Fruit fly (Drosophila melanogaster) whole organism, wandering third instar larva: ENCODE data around the gene CG13026.

ENCODE experiments used
- Abd-B ChIP-seq: fragments of >200 bp; optimal IDR thresholded peaks from 2 replicates; lab custom pipeline; 2017; ENCODE audit warnings: missing biosample characterization, missing genetic modification characterization
- CG32264 ChIP-seq: fragments of 200-800 bp; sonication (Bioruptor generic); optimal IDR thresholded peaks from 2 replicates; lab custom pipeline; 2016; ENCODE audit warnings: missing biosample characterization, missing genetic modification characterization
- CG9705 ChIP-seq: fragments of 200-800 bp; sonication (Bioruptor generic); optimal IDR thresholded peaks from 2 replicates; lab custom pipeline; 2018; ENCODE audit warnings: missing biosample characterization, mild to moderate bottlenecking, missing genetic modification characterization
- CrebA ChIP-seq: fragments of 200-800 bp; sonication (Bioruptor generic); optimal IDR thresholded peaks from 2 replicates; lab custom pipeline; 2016; ENCODE audit warnings: missing biosample characterization, mild to moderate bottlenecking, missing genetic modification characterization, borderline replicate concordance
- Dfd ChIP-seq: fragments of >200 bp; optimal IDR thresholded peaks from 2 replicates; lab custom pipeline; 2017; ENCODE audit warnings: missing biosample characterization, missing genetic modification characterization
- Dif ChIP-seq: fragments of 200-275, 200-300 bp; sonication (Bioruptor generic); optimal IDR thresholded peaks from 2 replicates; lab custom pipeline; 2018; ENCODE audit warnings: missing biosample characterization, missing genetic modification characterization; ENCODE audit not compliant: partially characterized antibody
- GATAd ChIP-seq: sonication (Bioruptor generic); optimal IDR thresholded peaks from 2 replicates; lab custom pipeline; 2016; ENCODE audit warnings: missing biosample characterization, missing genetic modification characterization
- HLH106 ChIP-seq: fragments of 200-800 bp; optimal IDR thresholded peaks from 3 replicates; lab custom pipeline; 2019; ENCODE audit warnings: missing biosample characterization, mild to moderate bottlenecking, missing genetic modification characterization, moderate library complexity
- Hnf4 ChIP-seq: fragments of 200-800 bp; sonication (Bioruptor generic); optimal IDR thresholded peaks from 2 replicates; lab custom pipeline; 2016; ENCODE audit warnings: missing biosample characterization, mild to moderate bottlenecking, missing genetic modification characterization
- Hr78 ChIP-seq: fragments of >200 bp; optimal IDR thresholded peaks from 2 replicates; lab custom pipeline; 2017; ENCODE audit warnings: missing biosample characterization, missing genetic modification characterization
- Mio ChIP-seq: sonication (Bioruptor generic); optimal IDR thresholded peaks from 2 replicates; lab custom pipeline; 2016; ENCODE audit warnings: missing biosample characterization, missing genetic modification characterization
- Myc ChIP-seq: fragments of >200 bp; optimal IDR thresholded peaks from 2 replicates; lab custom pipeline; 2017
- OdsH ChIP-seq: fragments of 200-800 bp; sonication (Bioruptor generic); optimal IDR thresholded peaks from 2 replicates; lab custom pipeline; 2016; ENCODE audit warnings: missing biosample characterization, mild to moderate bottlenecking, missing genetic modification characterization
- Rel ChIP-seq, 2 experiments: fragments of 200-800 bp; sonication (Bioruptor generic) in 1 of 2; optimal IDR thresholded peaks; 2 replicates in 1 of 2; 3 replicates in 1 of 2; lab custom pipeline; 2016 to 2019; ENCODE audit warnings: mild to moderate bottlenecking in 2 of 2, missing biosample characterization in 2 of 2, missing genetic modification characterization in 2 of 2, moderate library complexity in 1 of 2
- Sp1 ChIP-seq: fragments of 200-800 bp; sonication (Bioruptor generic); optimal IDR thresholded peaks from 3 replicates; lab custom pipeline; 2019; ENCODE audit warnings: missing biosample characterization, mild to moderate bottlenecking, missing genetic modification characterization, moderate library complexity
- Vsx2 ChIP-seq: fragments of 200-300, 225-300 bp; sonication (Bioruptor generic); optimal IDR thresholded peaks from 2 replicates; lab custom pipeline; 2018; ENCODE audit warnings: missing biosample characterization, missing genetic modification characterization; ENCODE audit not compliant: partially characterized antibody
- br ChIP-seq: fragments of 200-800 bp; sonication (Bioruptor generic); optimal IDR thresholded peaks from 2 replicates; lab custom pipeline; 2016; ENCODE audit warnings: missing biosample characterization, missing genetic modification characterization
- brk ChIP-seq: fragments of 200-800 bp; sonication (Bioruptor generic); optimal IDR thresholded peaks from 2 replicates; lab custom pipeline; 2016; ENCODE audit warnings: missing biosample characterization, mild to moderate bottlenecking, missing genetic modification characterization
- dl ChIP-seq, 2 experiments: fragments of 175-275, 200-275 bp in 1 of 2; fragments of 200-275 bp in 1 of 2; sonication (Bioruptor generic); optimal IDR thresholded peaks; lab custom pipeline; 2018; ENCODE audit warnings: mild to moderate bottlenecking in 2 of 2, missing biosample characterization in 2 of 2, missing genetic modification characterization in 2 of 2, moderate library complexity in 2 of 2; ENCODE audit not compliant: partially characterized antibody in 2 of 2, insufficient read depth in 1 of 2
- dmrt93B ChIP-seq: fragments of 200-800 bp; sonication (Bioruptor generic); optimal IDR thresholded peaks from 2 replicates; lab custom pipeline; 2018; ENCODE audit warnings: missing biosample characterization, mild to moderate bottlenecking, missing genetic modification characterization
- dsf ChIP-seq: sonication (Bioruptor generic); optimal IDR thresholded peaks from 2 replicates; lab custom pipeline; 2016; ENCODE audit warnings: missing biosample characterization, missing genetic modification characterization, borderline replicate concordance
- ey ChIP-seq: fragments of 200-800 bp; sonication (Bioruptor generic); optimal IDR thresholded peaks from 2 replicates; lab custom pipeline; 2016; ENCODE audit warnings: missing biosample characterization, missing genetic modification characterization
- h ChIP-seq: fragments of 200-800 bp; sonication (Bioruptor generic); optimal IDR thresholded peaks from 3 replicates; lab custom pipeline; 2016; ENCODE audit warnings: missing biosample characterization, mild to moderate bottlenecking, missing genetic modification characterization
- lola ChIP-seq: fragments of >200 bp; optimal IDR thresholded peaks from 2 replicates; lab custom pipeline; 2017; ENCODE audit warnings: missing biosample characterization, missing genetic modification characterization
- pan ChIP-seq: fragments of >200 bp; optimal IDR thresholded peaks from 2 replicates; lab custom pipeline; 2017
- psq ChIP-seq: fragments of 200-800 bp; sonication (Bioruptor generic); optimal IDR thresholded peaks from 3 replicates; lab custom pipeline; 2017; ENCODE audit warnings: missing biosample characterization, mild to moderate bottlenecking, missing genetic modification characterization, moderate library complexity
- rgr ChIP-seq: fragments of 200-800 bp; sonication (Bioruptor generic); optimal IDR thresholded peaks from 3 replicates; lab custom pipeline; 2016; ENCODE audit warnings: missing biosample characterization, mild to moderate bottlenecking, missing genetic modification characterization
- sv ChIP-seq: fragments of 200-800 bp; sonication (Bioruptor generic); optimal IDR thresholded peaks from 3 replicates; lab custom pipeline; 2016; ENCODE audit warnings: missing biosample characterization, missing genetic modification characterization
- usp ChIP-seq: fragments of >200 bp; optimal IDR thresholded peaks from 2 replicates; lab custom pipeline; 2017; ENCODE audit warnings: missing biosample characterization, missing genetic modification characterization

The CG13026 gene

dm6 chr3L:16743906-16744704, 18.1 kb upstream of the CG13026 start:
- TF ChIP-seq Dif (GFP tag; lab: Kevin White, UChicago): no peak
- TF ChIP-seq Vsx2 (GFP tag; lab: Kevin White, UChicago): no peak
- TF ChIP-seq usp (GFP tag; lab: Kevin White, UChicago): no peak
- no peak for TF ChIP-seq Abd-B (GFP tag; lab: Kevin White, UChicago)
- TF ChIP-seq CG9705 (GFP tag; lab: Kevin White, UChicago): no peak
- no peak for TF ChIP-seq CrebA (GFP tag; lab: Kevin White, UChicago)

- TF ChIP-seq Abd-B (GFP tag; lab: Kevin White, UChicago) (no peak), Myc (lab: Kevin White, UChicago) (peak; percentile 57), Vsx2 (GFP tag; lab: Kevin White, UChicago) (no peak)
Measured at dm6 chr3L:16741660-16742059, 15.7 kb upstream of the CG13026 start.

dm6 chr3L:16733246-16733645, 7.3 kb upstream of the CG13026 start, which contains the start of gene CG9701:
Gene CG9701, plus strand, starts transcription at chr3L:16733546.
- TF ChIP-seq pan: no peak
- TF ChIP-seq usp (GFP tag; lab: Kevin White, UChicago): no peak
- no peak for TF ChIP-seq sv (GFP tag; lab: Kevin White, UChicago)
- no peak for TF ChIP-seq OdsH (GFP tag; lab: Kevin White, UChicago)
- TF ChIP-seq Sp1 (GFP tag; lab: Kevin White, UChicago): no peak
- TF ChIP-seq lola (GFP tag; lab: Kevin White, UChicago): no peak
- no peak for TF ChIP-seq Hr78 (GFP tag; lab: Kevin White, UChicago)
- TF ChIP-seq dmrt93B: no peak
- TF ChIP-seq CrebA (GFP tag; lab: Kevin White, UChicago): no peak
- no peak for TF ChIP-seq Vsx2 (GFP tag; lab: Kevin White, UChicago)
- TF ChIP-seq brk: no peak
- TF ChIP-seq CG32264 (GFP tag; lab: Kevin White, UChicago): no peak
- TF ChIP-seq ey (GFP tag; lab: Kevin White, UChicago): no peak
- TF ChIP-seq Hnf4 (GFP tag; lab: Kevin White, UChicago): no peak
- no peak for TF ChIP-seq dl (GFP tag; optimal IDR thresholded peaks at IDR 0.05; lab: Kevin White, UChicago; ENCODE audit: insufficient read depth in 1 of 2, partially characterized antibody in 2 of 2)
- TF ChIP-seq br (GFP tag; lab: Kevin White, UChicago): no peak
- no peak for TF ChIP-seq CG9705 (GFP tag; lab: Kevin White, UChicago)
- no peak for TF ChIP-seq GATAd (GFP tag; lab: Kevin White, UChicago)
- TF ChIP-seq Dfd (GFP tag; lab: Kevin White, UChicago): no peak

DNA sequence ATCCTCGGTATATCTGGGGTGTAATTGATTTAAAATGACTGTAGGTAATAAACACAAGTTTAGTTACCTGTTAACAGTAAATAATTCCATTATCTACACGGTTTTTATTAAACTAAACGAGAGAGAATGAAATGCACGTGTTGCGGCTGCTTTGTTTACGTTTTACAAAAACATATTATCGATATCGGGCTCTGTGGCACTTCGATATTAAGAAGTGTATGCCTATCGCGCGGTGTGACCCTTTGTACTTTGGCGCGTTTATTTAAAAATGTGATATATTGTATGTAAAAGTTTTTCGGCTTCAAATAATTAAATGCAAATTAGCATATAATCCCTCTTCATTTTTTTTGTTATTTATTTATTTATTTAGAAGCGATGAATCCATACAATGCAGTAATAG, 4.7 kb upstream of the CG13026 start, which contains the start of gene Dbp73D:
Dbp73D (minus strand) TSS at position 174 of the 400 bp plus-strand sequence.
- TF ChIP-seq CG9705 (GFP tag; lab: Kevin White, UChicago) (no peak), h (GFP tag; lab: Kevin White, UChicago) (no peak), dl (GFP tag; optimal IDR thresholded peaks at IDR 0.05; lab: Kevin White, UChicago; ENCODE audit: insufficient read depth in 1 of 2, partially characterized antibody in 2 of 2) (peak; percentile 12 to 73), Myc (lab: Kevin White, UChicago) (no peak), CrebA (GFP tag; lab: Kevin White, UChicago) (no peak), brk (no peak), rgr (GFP tag; lab: Kevin White, UChicago) (no peak), Dif (GFP tag; lab: Kevin White, UChicago) (peak; percentile 96), CG32264 (GFP tag; lab: Kevin White, UChicago) (no peak), OdsH (GFP tag; lab: Kevin White, UChicago) (no peak), Mio (no peak), HLH106 (no peak), Vsx2 (GFP tag; lab: Kevin White, UChicago) (peak; percentile 99), pan (no peak), Hr78 (GFP tag; lab: Kevin White, UChicago) (no peak), sv (GFP tag; lab: Kevin White, UChicago) (no peak)

- TF ChIP-seq ey (GFP tag; lab: Kevin White, UChicago) (no peak), OdsH (GFP tag; lab: Kevin White, UChicago) (no peak), psq (GFP tag; lab: Kevin White, UChicago) (no peak), dsf (no peak), Vsx2 (GFP tag; lab: Kevin White, UChicago) (no peak), dmrt93B (no peak), Hr78 (GFP tag; lab: Kevin White, UChicago) (no peak), Hnf4 (GFP tag; lab: Kevin White, UChicago) (no peak), Rel (GFP tag; optimal IDR thresholded peaks at IDR 0.05; lab: Kevin White, UChicago) (no peak), Rel (tag; optimal IDR thresholded peaks at IDR 0.05; lab: Kevin White, UChicago) (peak; percentile 97)
Measured at dm6 chr3L:16727939-16728635, 2.1 kb upstream of the CG13026 start, which contains the start of gene PGRP-SB1. Gene PGRP-SB1, minus strand, starts transcription at chr3L:16727989.
